Worm (Caenorhabditis elegans) whole organism, L4 larva: ENCODE results near the gene Y22D7AL.4.
A peak's percentile ranks its signal among the peaks of the same experiment; 100 is the strongest.

Experiments
- D1046.2 ChIP-seq: fragments of 200-800 bp; sonication (Bioruptor generic); IDR thresholded peaks from 2 replicates; pipeline ENCODE4 v1.3.6; 2022; ENCODE audit warnings: missing genetic modification characterization, missing compliant biosample characterization
- F10B5.3 ChIP-seq: sonication (generic microtip); optimal IDR thresholded peaks from 2 replicates; lab custom pipeline; 2016; ENCODE audit warnings: mild to moderate bottlenecking, missing genetic modification characterization, missing compliant biosample characterization
- T26A8.4 ChIP-seq: fragments of 200-800 bp; sonication (Bioruptor generic); IDR thresholded peaks from 2 replicates; pipeline ENCODE4 v1.3.6; 2022; ENCODE audit warnings: missing genetic modification characterization, missing compliant biosample characterization
- Y5F2A.4 ChIP-seq: fragments of 200-800 bp; sonication (Bioruptor generic); optimal IDR thresholded peaks from 2 replicates; lab custom pipeline; 2018; ENCODE audit warnings: mild to moderate bottlenecking, missing genetic modification characterization, missing compliant biosample characterization
- ZK337.2 ChIP-seq: fragments of 200-800 bp; sonication (Bioruptor generic); IDR thresholded peaks from 2 replicates; pipeline ENCODE4 v1.3.6; 2022; ENCODE audit warnings: missing genetic modification reagents, missing genetic modification characterization, missing compliant biosample characterization
- attf-4 ChIP-seq: sonication (generic microtip); optimal IDR thresholded peaks from 3 replicates; lab custom pipeline; 2017; ENCODE audit warnings: missing biosample characterization, missing genetic modification characterization
- ceh-20 ChIP-seq: fragments of 200-800 bp; sonication (Bioruptor generic); IDR thresholded peaks from 2 replicates; pipeline ENCODE4 v1.3.6; 2022; ENCODE audit warnings: missing genetic modification reagents, missing genetic modification characterization, missing compliant biosample characterization
- ceh-32 ChIP-seq: sonication (generic microtip); optimal IDR thresholded peaks from 2 replicates; lab custom pipeline; 2016; ENCODE audit warnings: mild to moderate bottlenecking, missing genetic modification characterization, missing compliant biosample characterization; ENCODE audit not compliant: poor library complexity
- ceh-44 ChIP-seq: fragments of 200-800 bp; sonication (Bioruptor generic); IDR thresholded peaks from 2 replicates; pipeline ENCODE4 v1.3.6; 2022; ENCODE audit warnings: missing genetic modification reagents, missing genetic modification characterization, missing compliant biosample characterization
- ceh-62 ChIP-seq: sonication (generic microtip); optimal IDR thresholded peaks from 2 replicates; lab custom pipeline; 2017; ENCODE audit warnings: missing biosample characterization, missing genetic modification characterization
- ces-1 ChIP-seq: fragments of 150-350 bp; sonication (generic microtip); optimal IDR thresholded peaks from 4 replicates; lab custom pipeline; 2014; ENCODE audit warnings: missing biosample characterization, missing genetic modification reagents, missing genetic modification characterization
- cey-2 ChIP-seq: sonication (generic microtip); optimal IDR thresholded peaks from 3 replicates; lab custom pipeline; 2017; ENCODE audit warnings: missing genetic modification characterization, mild to moderate bottlenecking, missing compliant biosample characterization, antibody characterized with exemption, borderline replicate concordance; ENCODE audit not compliant: insufficient read depth
- daf-12 ChIP-seq: fragments of 150-350 bp; optimal IDR thresholded peaks from 2 replicates; lab custom pipeline; 2014; ENCODE audit warnings: missing biosample characterization, missing genetic modification reagents, missing genetic modification characterization
- daf-8 ChIP-seq: fragments of 200-800 bp; sonication (Bioruptor generic); IDR thresholded peaks from 2 replicates; pipeline ENCODE4 v1.3.6; 2022; ENCODE audit warnings: missing genetic modification characterization, missing compliant biosample characterization
- dmd-9 ChIP-seq: fragments of 200-800 bp; sonication (Bioruptor generic); IDR thresholded peaks from 2 replicates; pipeline ENCODE4 v1.3.6; 2022; ENCODE audit warnings: missing genetic modification reagents, missing genetic modification characterization, missing compliant biosample characterization
- dve-1 ChIP-seq: sonication (generic microtip); optimal IDR thresholded peaks from 2 replicates; lab custom pipeline; 2017; ENCODE audit warnings: antibody characterized with exemption, mild to moderate bottlenecking, missing genetic modification characterization, missing compliant biosample characterization; ENCODE audit not compliant: insufficient read depth
- hif-1 ChIP-seq, 2 experiments: sonication (generic microtip); optimal IDR thresholded peaks; 2 replicates each; lab custom pipeline; 2016 to 2017; ENCODE audit warnings: missing compliant biosample characterization in 2 of 2, missing genetic modification characterization in 2 of 2, missing genetic modification reagents in 2 of 2, missing genotype in 2 of 2, mild to moderate bottlenecking in 1 of 2
- hlh-11 ChIP-seq: fragments of 200-800 bp; sonication (Bioruptor generic); optimal IDR thresholded peaks from 2 replicates; lab custom pipeline; 2018; ENCODE audit warnings: mild to moderate bottlenecking, missing genetic modification characterization, missing compliant biosample characterization
- jun-1 ChIP-seq: fragments of 150-350 bp; optimal IDR thresholded peaks from 2 replicates; lab custom pipeline; 2014; ENCODE audit warnings: missing biosample characterization, missing genetic modification reagents, missing genetic modification characterization
- lim-7 ChIP-seq: fragments of 200-800 bp; sonication (Bioruptor generic); IDR thresholded peaks from 2 replicates; pipeline ENCODE4 v1.3.6; 2022; ENCODE audit warnings: missing genetic modification characterization, missing compliant biosample characterization
- lin-13 ChIP-seq: fragments of 150-350 bp; optimal IDR thresholded peaks from 2 replicates; lab custom pipeline; 2014; ENCODE audit warnings: missing biosample characterization, missing genetic modification reagents, missing genetic modification characterization
- lin-29 ChIP-seq: fragments of 200-800 bp; sonication (Bioruptor generic); IDR thresholded peaks from 2 replicates; pipeline ENCODE4 v1.3.6; 2022; ENCODE audit warnings: missing genetic modification reagents, missing genetic modification characterization, missing compliant biosample characterization
- lin-39 ChIP-seq: fragments of 150-350 bp; optimal IDR thresholded peaks from 2 replicates; lab custom pipeline; 2014; ENCODE audit warnings: missing biosample characterization, missing genetic modification reagents, missing genetic modification characterization
- lir-3 ChIP-seq: sonication (generic microtip); optimal IDR thresholded peaks from 2 replicates; lab custom pipeline; 2016; ENCODE audit warnings: mild to moderate bottlenecking, missing genetic modification characterization, missing compliant biosample characterization
- mdl-1 ChIP-seq, 2 experiments: fragments of 150-350 bp in 1 of 2; sonication (generic microtip) in 1 of 2; optimal IDR thresholded peaks; 2 replicates each; lab custom pipeline; 2014 to 2017; ENCODE audit warnings: missing biosample characterization in 2 of 2, missing genetic modification characterization in 2 of 2
- mep-1 ChIP-seq: fragments of 150-350 bp; sonication (generic microtip); optimal IDR thresholded peaks from 3 replicates; lab custom pipeline; 2014; ENCODE audit warnings: missing biosample characterization, missing genetic modification characterization
- mes-2 ChIP-seq: sonication (generic microtip); optimal IDR thresholded peaks from 2 replicates; lab custom pipeline; 2016; ENCODE audit warnings: missing genotype, mild to moderate bottlenecking, missing genetic modification characterization, missing compliant biosample characterization; ENCODE audit not compliant: poor library complexity, severe bottlenecking
- mxl-3 ChIP-seq: fragments of 200-800 bp; sonication (Bioruptor generic); optimal IDR thresholded peaks from 2 replicates; lab custom pipeline; 2018; ENCODE audit warnings: mild to moderate bottlenecking, missing genetic modification characterization, missing compliant biosample characterization
- nhr-102 ChIP-seq: sonication (generic microtip); optimal IDR thresholded peaks from 2 replicates; lab custom pipeline; 2016; ENCODE audit warnings: mild to moderate bottlenecking, missing genetic modification characterization, moderate library complexity, missing compliant biosample characterization
- nhr-11 ChIP-seq: fragments of 150-350 bp; optimal IDR thresholded peaks from 2 replicates; lab custom pipeline; 2014; ENCODE audit warnings: missing biosample characterization, missing genetic modification characterization
- nhr-28 ChIP-seq: fragments of 150-350 bp; optimal IDR thresholded peaks from 2 replicates; lab custom pipeline; 2014; ENCODE audit warnings: missing biosample characterization, missing genetic modification characterization
- nhr-41 ChIP-seq: fragments of 200-800 bp; sonication (Bioruptor generic); IDR thresholded peaks from 2 replicates; pipeline ENCODE4 v1.3.6; 2022; ENCODE audit warnings: missing genetic modification reagents, missing genetic modification characterization, missing compliant biosample characterization
- php-3 ChIP-seq: fragments of 200-800 bp; sonication (Bioruptor generic); IDR thresholded peaks from 2 replicates; pipeline ENCODE4 v1.3.6; 2022; ENCODE audit warnings: missing genetic modification reagents, missing genetic modification characterization, missing compliant biosample characterization
- pqm-1 ChIP-seq: sonication (generic microtip); optimal IDR thresholded peaks from 2 replicates; lab custom pipeline; 2017; ENCODE audit warnings: missing biosample characterization, missing genetic modification characterization
- rbr-2 ChIP-seq: sonication (generic microtip); optimal IDR thresholded peaks from 2 replicates; lab custom pipeline; 2016; ENCODE audit warnings: missing genotype, missing genetic modification characterization, missing compliant biosample characterization
- sdz-12 ChIP-seq: fragments of 200-800 bp; sonication (Bioruptor generic); optimal IDR thresholded peaks from 2 replicates; lab custom pipeline; 2018; ENCODE audit warnings: mild to moderate bottlenecking, missing genetic modification characterization, missing compliant biosample characterization
- skn-1 ChIP-seq: fragments of 150-350 bp; optimal IDR thresholded peaks from 2 replicates; lab custom pipeline; 2014; ENCODE audit warnings: missing biosample characterization, missing genetic modification characterization
- snpc-1.2 ChIP-seq: fragments of 200-800 bp; sonication (Bioruptor generic); IDR thresholded peaks from 2 replicates; pipeline ENCODE4 v1.3.6; 2022; ENCODE audit warnings: missing genetic modification reagents, missing genetic modification characterization, missing compliant biosample characterization
- spr-3 ChIP-seq: fragments of 200-800 bp; sonication (Bioruptor generic); optimal IDR thresholded peaks from 2 replicates; lab custom pipeline; 2018; ENCODE audit warnings: mild to moderate bottlenecking, missing genetic modification characterization, missing compliant biosample characterization
- tra-1 ChIP-seq: fragments of 200-800 bp; sonication (Bioruptor generic); IDR thresholded peaks from 2 replicates; pipeline ENCODE4 v1.3.6; 2022; ENCODE audit warnings: missing genetic modification reagents, missing genetic modification characterization, missing compliant biosample characterization
- vab-7 ChIP-seq: fragments of 200-800 bp; sonication (Bioruptor generic); IDR thresholded peaks from 2 replicates; pipeline ENCODE4 v1.3.6; 2022; ENCODE audit warnings: missing genetic modification reagents, missing genetic modification characterization, missing compliant biosample characterization
- zag-1 ChIP-seq: fragments of 150-350 bp; optimal IDR thresholded peaks from 2 replicates; lab custom pipeline; 2014; ENCODE audit warnings: missing biosample characterization, missing genetic modification characterization
- zip-2 ChIP-seq: fragments of 150-350 bp; optimal IDR thresholded peaks from 2 replicates; lab custom pipeline; 2014; ENCODE audit warnings: missing biosample characterization, missing genetic modification characterization

Y22D7AL.4 gene

DNA sequence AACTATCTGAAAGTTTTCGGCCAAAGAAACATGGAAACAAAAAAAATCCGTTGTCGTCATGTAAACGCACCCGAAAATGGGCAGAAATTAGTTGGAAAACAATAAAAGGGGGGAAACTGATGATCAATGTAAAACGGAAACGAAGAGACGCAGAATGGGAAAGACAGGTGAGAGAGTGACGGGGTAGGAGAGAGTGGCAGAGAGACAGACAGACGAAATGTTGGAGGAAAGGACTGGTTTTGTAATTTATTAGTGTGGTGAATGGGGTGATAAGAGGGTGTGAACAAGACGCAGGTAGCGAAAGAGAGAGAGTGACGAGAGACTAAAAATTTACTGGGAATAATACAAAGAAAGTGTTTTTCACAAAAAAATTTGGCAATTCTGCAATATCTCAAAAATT, 54.6 kb downstream of the Y22D7AL.4 start (continued):
- TF ChIP-seq daf-8 (GFP tag; lab: Robert Waterston, UW) (no peak), snpc-1.2 (no peak), ZK337.2 (GFP tag; lab: Robert Waterston, UW) (no peak), tra-1 (GFP tag; lab: Robert Waterston, UW) (peak; percentile 87), jun-1 (tag; lab: Kevin White, UChicago) (peak; percentile 40), skn-1 (no peak), hif-1 (tag; optimal IDR thresholded peaks at IDR 0.05; lab: Kevin White, UChicago) (no peak), ceh-32 (no peak), ceh-20 (peak; percentile 97), dmd-9 (GFP tag; lab: Robert Waterston, UW) (no peak), nhr-11 (tag; lab: Kevin White, UChicago) (peak; percentile 53), spr-3 (GFP tag; lab: Kevin White, UChicago) (no peak), nhr-41 (GFP tag; lab: Robert Waterston, UW) (no peak), zag-1 (tag; lab: Kevin White, UChicago) (no peak), ceh-62 (tag; lab: Kevin White, UChicago) (no peak), hlh-11 (tag; lab: Kevin White, UChicago) (peak; percentile 95), lin-13 (GFP tag; lab: Kevin White, UChicago) (peak; percentile 68), Y5F2A.4 (GFP tag; lab: Kevin White, UChicago) (no peak), mxl-3 (GFP tag; lab: Kevin White, UChicago) (peak; percentile 73), attf-4 (tag; lab: Kevin White, UChicago) (no peak), mep-1 (tag; lab: Kevin White, UChicago) (peak; percentile 81), lir-3 (tag; lab: Kevin White, UChicago) (no peak), dve-1 (tag; lab: Kevin White, UChicago) (peak; percentile 90), rbr-2 (peak; percentile 63), lin-29 (no peak), nhr-102 (peak; percentile 52), T26A8.4 (GFP tag; lab: Robert Waterston, UW) (0 out of 2 replicates have a peak, but pooled peaks have one; percentile 16), daf-12 (tag; lab: Kevin White, UChicago) (no peak), lin-39 (tag; lab: Kevin White, UChicago) (no peak), zip-2 (tag; lab: Kevin White, UChicago) (no peak), mdl-1 (tag; optimal IDR thresholded peaks at IDR 0.05; lab: Kevin White, UChicago) (peak in 1 of 2 experiments; percentile 80), D1046.2 (GFP tag; lab: Robert Waterston, UW) (no peak), vab-7 (no peak), php-3 (GFP tag; lab: Robert Waterston, UW) (peak; percentile 99), ceh-44 (GFP tag; lab: Robert Waterston, UW) (no peak), lim-7 (no peak), F10B5.3 (tag; lab: Kevin White, UChicago) (no peak), mes-2 (peak; percentile 62), nhr-28 (tag; lab: Kevin White, UChicago) (peak; percentile 93), ces-1 (GFP tag; lab: Kevin White, UChicago) (no peak), cey-2 (no peak), sdz-12 (GFP tag; lab: Kevin White, UChicago) (no peak), pqm-1 (peak; percentile 83)
